Worm (Caenorhabditis elegans) whole organism, L1 larva: ENCODE data around the gene col-109.

Experiments used
- C34B4.2 ChIP-seq: sonication (generic microtip); optimal IDR thresholded peaks from 2 replicates; lab custom pipeline; 2017; ENCODE audit warnings: mild to moderate bottlenecking, missing genetic modification characterization, missing compliant biosample characterization
- Y116A8C.19 ChIP-seq: sonication (generic microtip); optimal IDR thresholded peaks from 2 replicates; lab custom pipeline; 2016; ENCODE audit warnings: missing compliant biosample characterization, missing genetic modification characterization, borderline replicate concordance
- aly-2 ChIP-seq: fragments of 150-350 bp; optimal IDR thresholded peaks from 2 replicates; lab custom pipeline; 2014; ENCODE audit warnings: missing biosample characterization, missing genetic modification characterization
- ama-1 ChIP-seq: fragments of 150-350 bp; optimal IDR thresholded peaks from 2 replicates; lab custom pipeline; 2014
- blmp-1 ChIP-seq: fragments of 150-350 bp; optimal IDR thresholded peaks from 2 replicates; lab custom pipeline; 2014; ENCODE audit warnings: missing biosample characterization, missing genetic modification characterization
- ceh-63 ChIP-seq: fragments of 200-800 bp; sonication (Bioruptor generic); optimal IDR thresholded peaks from 2 replicates; lab custom pipeline; 2018; ENCODE audit warnings: mild to moderate bottlenecking, missing genetic modification characterization, missing compliant biosample characterization
- ceh-8 ChIP-seq: fragments of 200-800 bp; sonication (Bioruptor generic); optimal IDR thresholded peaks from 2 replicates; lab custom pipeline; 2018; ENCODE audit warnings: mild to moderate bottlenecking, missing genetic modification characterization, moderate library complexity, missing compliant biosample characterization
- ceh-88 ChIP-seq: fragments of 200-800 bp; sonication (Bioruptor generic); IDR thresholded peaks from 2 replicates; pipeline ENCODE4 v1.3.6; 2022; ENCODE audit warnings: missing genetic modification characterization, missing compliant biosample characterization
- ceh-90 ChIP-seq: sonication (generic microtip); optimal IDR thresholded peaks from 2 replicates; lab custom pipeline; 2016; ENCODE audit warnings: missing genetic modification characterization, missing compliant biosample characterization
- ces-1 ChIP-seq: fragments of 150-350 bp; optimal IDR thresholded peaks from 2 replicates; lab custom pipeline; 2014; ENCODE audit warnings: missing biosample characterization, missing genetic modification reagents, missing genetic modification characterization
- dpl-1 ChIP-seq, 3 experiments: fragments of 150-350 bp in 2 of 3; sonication (generic microtip) in 1 of 3; optimal IDR thresholded peaks; 2 replicates each; lab custom pipeline; 2014 to 2017; ENCODE audit warnings: missing biosample characterization in 3 of 3, missing genetic modification characterization in 3 of 3, missing genetic modification reagents in 3 of 3
- egl-13 ChIP-seq: sonication (generic microtip); optimal IDR thresholded peaks from 2 replicates; lab custom pipeline; 2016; ENCODE audit warnings: missing genotype, missing genetic modification reagents, missing genetic modification characterization, missing compliant biosample characterization
- egl-27 ChIP-seq, 2 experiments: fragments of 150-350 bp in 1 of 2; sonication (generic microtip); optimal IDR thresholded peaks; 3 replicates each; lab custom pipeline; 2017 to 2018; ENCODE audit warnings: missing biosample characterization in 2 of 2, missing genetic modification characterization in 2 of 2, missing genetic modification reagents in 2 of 2
- elt-3 ChIP-seq, 6 experiments: fragments of 150-350 bp in 1 of 6; sonication (generic microtip); optimal IDR thresholded peaks; 2 replicates each; lab custom pipeline; 2017 to 2018; ENCODE audit warnings: missing biosample characterization in 6 of 6, missing genetic modification characterization in 6 of 6, inconsistent platforms in 1 of 6
- fkh-10 ChIP-seq: sonication (generic microtip); optimal IDR thresholded peaks from 2 replicates; lab custom pipeline; 2017; ENCODE audit warnings: missing biosample characterization, missing genetic modification reagents, missing genetic modification characterization
- fkh-4 ChIP-seq: sonication (generic microtip); optimal IDR thresholded peaks from 2 replicates; lab custom pipeline; 2016; ENCODE audit warnings: missing compliant biosample characterization, missing genetic modification characterization, borderline replicate concordance
- fkh-8 ChIP-seq: sonication (generic microtip); optimal IDR thresholded peaks from 2 replicates; lab custom pipeline; 2016; ENCODE audit warnings: mild to moderate bottlenecking, missing genetic modification characterization, missing compliant biosample characterization
- hlh-4 ChIP-seq: sonication (generic microtip); optimal IDR thresholded peaks from 2 replicates; lab custom pipeline; 2016; ENCODE audit warnings: mild to moderate bottlenecking, missing genetic modification characterization, missing compliant biosample characterization
- hpl-2 ChIP-seq: fragments of 150-350 bp; optimal IDR thresholded peaks from 2 replicates; lab custom pipeline; 2014; ENCODE audit warnings: missing biosample characterization, missing genetic modification reagents, missing genetic modification characterization
- jun-1 ChIP-seq: fragments of 150-350 bp; optimal IDR thresholded peaks from 2 replicates; lab custom pipeline; 2014; ENCODE audit warnings: missing biosample characterization, missing genetic modification reagents, missing genetic modification characterization
- lin-13 ChIP-seq: fragments of 150-350 bp; optimal IDR thresholded peaks from 2 replicates; lab custom pipeline; 2014; ENCODE audit warnings: missing biosample characterization, missing genetic modification reagents, missing genetic modification characterization
- lin-14 ChIP-seq: fragments of 200-800 bp; sonication (Bioruptor generic); optimal IDR thresholded peaks from 2 replicates; lab custom pipeline; 2018; ENCODE audit warnings: mild to moderate bottlenecking, missing genetic modification characterization, moderate library complexity, missing compliant biosample characterization
- lin-15B ChIP-seq: fragments of 150-350 bp; sonication (generic microtip); optimal IDR thresholded peaks from 3 replicates; lab custom pipeline; 2014; ENCODE audit warnings: missing biosample characterization, missing genetic modification characterization
- lin-35 ChIP-seq, 2 experiments: fragments of 150-350 bp; optimal IDR thresholded peaks; 2 replicates each; lab custom pipeline; 2014; ENCODE audit warnings: missing biosample characterization in 2 of 2, missing genetic modification characterization in 2 of 2, missing genetic modification reagents in 2 of 2
- lin-39 ChIP-seq: fragments of 150-350 bp; optimal IDR thresholded peaks from 2 replicates; lab custom pipeline; 2014; ENCODE audit warnings: missing biosample characterization, missing genetic modification reagents, missing genetic modification characterization
- lir-3 ChIP-seq: sonication (generic microtip); optimal IDR thresholded peaks from 2 replicates; lab custom pipeline; 2016; ENCODE audit warnings: mild to moderate bottlenecking, missing genetic modification characterization, moderate library complexity, missing compliant biosample characterization; ENCODE audit not compliant: poor library complexity
- lsy-2 ChIP-seq, 2 experiments: fragments of 150-350 bp; optimal IDR thresholded peaks; 2 replicates each; lab custom pipeline; 2014; ENCODE audit warnings: missing biosample characterization in 2 of 2, missing genetic modification characterization in 2 of 2
- mdl-1 ChIP-seq, 2 experiments: fragments of 150-350 bp; optimal IDR thresholded peaks; 2 replicates each; lab custom pipeline; 2014 to 2017; ENCODE audit warnings: missing biosample characterization in 2 of 2, missing genetic modification characterization in 2 of 2, inconsistent platforms in 1 of 2
- mep-1 ChIP-seq: fragments of 150-350 bp; optimal IDR thresholded peaks from 2 replicates; lab custom pipeline; 2014; ENCODE audit warnings: missing biosample characterization, missing genetic modification characterization
- nhr-12 ChIP-seq: sonication (generic microtip); optimal IDR thresholded peaks from 2 replicates; lab custom pipeline; 2017; ENCODE audit warnings: missing biosample characterization, missing genetic modification characterization
- nhr-237 ChIP-seq: fragments of 150-350 bp; optimal IDR thresholded peaks from 2 replicates; lab custom pipeline; 2014; ENCODE audit warnings: missing biosample characterization, missing genetic modification characterization
- nhr-28 ChIP-seq: fragments of 150-350 bp; optimal IDR thresholded peaks from 2 replicates; lab custom pipeline; 2014; ENCODE audit warnings: missing biosample characterization, missing genetic modification characterization
- nhr-47 ChIP-seq: sonication (generic microtip); optimal IDR thresholded peaks from 2 replicates; lab custom pipeline; 2016; ENCODE audit warnings: mild to moderate bottlenecking, missing genetic modification characterization, moderate library complexity, missing compliant biosample characterization
- nhr-76 ChIP-seq: sonication (generic microtip); optimal IDR thresholded peaks from 2 replicates; lab custom pipeline; 2017; ENCODE audit warnings: missing biosample characterization, missing genetic modification characterization
- nhr-77 ChIP-seq: fragments of 150-350 bp; optimal IDR thresholded peaks from 2 replicates; lab custom pipeline; 2014; ENCODE audit warnings: missing biosample characterization, missing genetic modification characterization
- nhr-85 ChIP-seq: sonication (generic microtip); peaks from one replicate; lab custom pipeline; 2016; ENCODE audit warnings: missing genetic modification characterization, inconsistent platforms, missing compliant biosample characterization
- pag-3 ChIP-seq: sonication (generic microtip); optimal IDR thresholded peaks from 2 replicates; lab custom pipeline; 2017; ENCODE audit warnings: missing genetic modification characterization, mild to moderate bottlenecking, missing compliant biosample characterization, antibody characterized with exemption, borderline replicate concordance; ENCODE audit not compliant: insufficient read depth
- pax-3 ChIP-seq: fragments of 200-800 bp; sonication (Bioruptor generic); optimal IDR thresholded peaks from 2 replicates; lab custom pipeline; 2018; ENCODE audit warnings: mild to moderate bottlenecking, missing genetic modification characterization, moderate library complexity, missing compliant biosample characterization
- skn-1 ChIP-seq: fragments of 150-350 bp; optimal IDR thresholded peaks from 2 replicates; lab custom pipeline; 2014; ENCODE audit warnings: missing biosample characterization, missing genetic modification characterization
- snpc-4 ChIP-seq: fragments of 150-350 bp; optimal IDR thresholded peaks from 2 replicates; lab custom pipeline; 2014; ENCODE audit warnings: missing biosample characterization, missing genetic modification characterization
- sptf-1 ChIP-seq: fragments of 150-350 bp; optimal IDR thresholded peaks from 2 replicates; lab custom pipeline; 2014; ENCODE audit warnings: missing biosample characterization, missing genetic modification characterization
- sup-37 ChIP-seq: fragments of 200-800 bp; sonication (Bioruptor generic); optimal IDR thresholded peaks from 2 replicates; lab custom pipeline; 2018; ENCODE audit warnings: mild to moderate bottlenecking, missing genetic modification characterization, missing compliant biosample characterization
- tbx-2 ChIP-seq: sonication (generic microtip); optimal IDR thresholded peaks from 2 replicates; lab custom pipeline; 2016; ENCODE audit warnings: missing genetic modification characterization, missing compliant biosample characterization
- unc-130 ChIP-seq: fragments of 150-350 bp; optimal IDR thresholded peaks from 2 replicates; lab custom pipeline; 2017; ENCODE audit warnings: missing biosample characterization, missing genetic modification characterization, inconsistent platforms
- unc-30 ChIP-seq: sonication (generic microtip); optimal IDR thresholded peaks from 2 replicates; lab custom pipeline; 2017; ENCODE audit warnings: missing biosample characterization, missing genetic modification characterization
- unc-98 ChIP-seq: fragments of 200-800 bp; sonication (Bioruptor generic); IDR thresholded peaks from 2 replicates; pipeline ENCODE4 v1.3.6; 2022; ENCODE audit warnings: missing genetic modification characterization, missing compliant biosample characterization
- vab-15 ChIP-seq: sonication (generic microtip); optimal IDR thresholded peaks from 2 replicates; lab custom pipeline; 2017; ENCODE audit warnings: missing genotype, mild to moderate bottlenecking, missing genetic modification characterization, missing compliant biosample characterization
- xbp-1 ChIP-seq: sonication (generic microtip); optimal IDR thresholded peaks from 2 replicates; lab custom pipeline; 2016; ENCODE audit warnings: missing genetic modification characterization, missing compliant biosample characterization
- zip-4 ChIP-seq: fragments of 200-800 bp; sonication (Bioruptor generic); optimal IDR thresholded peaks from 2 replicates; lab custom pipeline; 2018; ENCODE audit warnings: mild to moderate bottlenecking, missing genetic modification characterization, moderate library complexity, missing compliant biosample characterization

col-109 gene

DNA sequence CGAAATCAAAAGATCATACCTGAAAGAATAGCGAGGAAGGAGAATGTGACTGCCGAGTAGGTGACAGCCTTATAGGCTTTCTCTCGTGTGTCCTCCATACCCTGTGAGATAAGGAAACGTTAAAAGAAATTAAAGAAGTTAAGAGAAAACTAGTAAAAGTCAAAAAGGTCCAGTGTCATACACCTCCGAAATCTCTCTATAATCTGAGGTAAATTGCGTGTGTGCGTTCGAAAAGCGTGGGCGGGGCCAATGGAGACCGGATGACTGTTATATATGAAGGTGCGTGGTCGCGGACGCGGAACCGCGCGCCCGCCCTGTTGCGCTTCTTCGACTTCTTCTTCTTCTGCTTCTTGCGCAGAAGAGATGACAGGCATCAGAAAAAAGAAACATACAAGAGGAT lies at the start of gene col-109:
Gene col-109 (minus strand): TSS at position 101 of the 400 bp plus-strand sequence.
- TF ChIP-seq skn-1, result no peak
- no peak for TF ChIP-seq lir-3 (tag; lab: Kevin White, UChicago)
- TF ChIP-seq egl-27 (tag; optimal IDR thresholded peaks at IDR 0.05; lab: Kevin White, UChicago), result no peak
- no peak for TF ChIP-seq jun-1 (tag; lab: Kevin White, UChicago)
- TF ChIP-seq sptf-1, result no peak
- no peak for TF ChIP-seq unc-130
- no peak for TF ChIP-seq ceh-63 (GFP tag; lab: Kevin White, UChicago)
- TF ChIP-seq lin-15B (tag; lab: Kevin White, UChicago), result no peak
- no peak for TF ChIP-seq pax-3
- TF ChIP-seq ceh-8 (GFP tag; lab: Kevin White, UChicago), result no peak
- TF ChIP-seq fkh-10 (GFP tag; lab: Kevin White, UChicago), result no peak
- TF ChIP-seq, all 84 proteins: peak for 0

DNA sequence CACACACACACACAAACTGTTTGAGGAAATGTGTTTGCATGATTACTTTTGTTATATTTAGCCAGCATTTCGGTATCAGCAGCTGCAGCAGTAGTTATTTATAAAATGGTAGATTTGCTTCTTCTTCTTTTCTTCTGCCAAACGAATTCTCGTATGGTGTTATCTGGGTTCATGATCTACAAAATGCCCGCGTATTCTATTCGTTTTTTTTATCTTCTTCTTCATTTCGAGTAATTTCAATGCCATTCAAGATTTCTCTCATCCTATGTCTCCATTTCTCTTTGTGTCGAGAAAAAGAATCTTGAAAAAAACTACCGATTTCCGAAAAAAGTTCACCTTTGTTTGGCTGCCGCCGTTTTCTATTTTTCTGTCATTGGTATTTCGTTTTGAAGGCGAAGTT lies 48.9 kb upstream of the col-109 start:
- TF ChIP-seq dpl-1 (GFP tag; optimal IDR thresholded peaks at IDR 0.05; lab: Kevin White, UChicago) (peak; percentile 26 to 32 (median 28)), snpc-4 (tag; lab: Kevin White, UChicago) (no peak), hpl-2 (no peak), ceh-88 (GFP tag; lab: Robert Waterston, UW) (no peak), elt-3 (tag; optimal IDR thresholded peaks at IDR 0.05; lab: Kevin White, UChicago) (peak in 1 of 6 experiments; percentile 3), xbp-1 (tag; lab: Kevin White, UChicago) (no peak), hlh-4 (tag; lab: Kevin White, UChicago) (no peak), blmp-1 (peak; percentile 7), ceh-90 (tag; lab: Kevin White, UChicago) (no peak), fkh-10 (GFP tag; lab: Kevin White, UChicago) (no peak), lsy-2 (tag; optimal IDR thresholded peaks at IDR 0.05; lab: Kevin White, UChicago) (peak in 1 of 2 experiments; percentile 37), lin-14 (GFP tag; lab: Kevin White, UChicago) (peak; percentile 40), lin-13 (no peak), tbx-2 (no peak), zip-4 (GFP tag; lab: Kevin White, UChicago) (no peak), lin-35 (GFP tag; optimal IDR thresholded peaks at IDR 0.05; lab: Kevin White, UChicago) (peak in 1 of 2 experiments; percentile 2), nhr-85 (tag; lab: Kevin White, UChicago) (peak; percentile 69), ama-1 (lab: Kevin White, UChicago) (no peak), mep-1 (tag; lab: Kevin White, UChicago) (no peak), nhr-237 (tag; lab: Kevin White, UChicago) (no peak), lin-39 (tag; lab: Kevin White, UChicago) (no peak)
- TF ChIP-seq, all 84 proteins: peak for 7

- TF ChIP-seq sup-37 (GFP tag; lab: Kevin White, UChicago) (no peak), fkh-4 (tag; lab: Kevin White, UChicago) (no peak), pag-3 (no peak), egl-13 (tag; lab: Kevin White, UChicago) (no peak), unc-30 (tag; lab: Kevin White, UChicago) (no peak), nhr-28 (tag; lab: Kevin White, UChicago) (no peak), nhr-12 (tag; lab: Kevin White, UChicago) (no peak), fkh-8 (tag; lab: Kevin White, UChicago) (no peak), fkh-10 (GFP tag; lab: Kevin White, UChicago) (no peak), nhr-76 (tag; lab: Kevin White, UChicago) (no peak), lin-14 (GFP tag; lab: Kevin White, UChicago) (peak; percentile 32), Y116A8C.19 (no peak), unc-98 (GFP tag; lab: Robert Waterston, UW) (no peak), nhr-47 (tag; lab: Kevin White, UChicago) (no peak), tbx-2 (no peak), dpl-1 (GFP tag; optimal IDR thresholded peaks at IDR 0.05; lab: Kevin White, UChicago) (no peak), vab-15 (tag; lab: Kevin White, UChicago) (no peak), mdl-1 (tag; optimal IDR thresholded peaks at IDR 0.05; lab: Kevin White, UChicago) (no peak), C34B4.2 (tag; lab: Kevin White, UChicago) (no peak), nhr-77 (tag; lab: Kevin White, UChicago) (no peak), nhr-85 (tag; lab: Kevin White, UChicago) (no peak), aly-2 (no peak), blmp-1 (peak; percentile 81), lin-39 (tag; lab: Kevin White, UChicago) (no peak), ces-1 (no peak)
Measured at ce11 chrIV:1867915-1868619, 48.0 kb upstream of the col-109 start.
